Fruit fly (Drosophila melanogaster) S2 (cell line): Measurements from ENCODE around the gene GluClalpha.

Source experiments
- CG8478 ChIP-seq: fragments of >200 bp; optimal IDR thresholded peaks from 2 replicates; lab custom pipeline; 2018
- CTCF ChIP-seq, 2 experiments: fragments of >200 bp; optimal IDR thresholded peaks; 2 replicates each; lab custom pipeline; 2018

Gene GluClalpha

DNA sequence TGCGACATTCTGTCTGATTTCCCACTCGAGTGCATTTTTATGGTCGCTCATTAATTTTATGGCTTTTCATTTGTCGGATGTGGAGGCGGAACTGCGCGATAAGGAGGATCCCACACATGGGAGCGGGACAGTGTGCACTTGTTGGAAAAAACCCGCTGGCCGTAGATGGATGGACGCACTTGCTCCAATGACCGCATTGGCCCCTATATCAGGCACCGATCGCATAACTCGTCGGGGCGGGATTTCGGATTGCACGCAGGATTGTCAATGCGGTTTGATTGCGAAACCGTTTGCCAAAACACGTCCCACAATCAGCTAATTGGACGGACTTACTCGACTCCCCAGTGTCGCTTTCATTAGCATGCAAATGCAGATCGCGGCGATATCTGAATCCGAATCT is 81.0 kb downstream of the GluClalpha start:
- TF ChIP-seq CTCF (optimal IDR thresholded peaks at IDR 0.05; lab: Kevin White, UChicago) (no peak), CG8478 (lab: Kevin White, UChicago) (no peak)

DNA sequence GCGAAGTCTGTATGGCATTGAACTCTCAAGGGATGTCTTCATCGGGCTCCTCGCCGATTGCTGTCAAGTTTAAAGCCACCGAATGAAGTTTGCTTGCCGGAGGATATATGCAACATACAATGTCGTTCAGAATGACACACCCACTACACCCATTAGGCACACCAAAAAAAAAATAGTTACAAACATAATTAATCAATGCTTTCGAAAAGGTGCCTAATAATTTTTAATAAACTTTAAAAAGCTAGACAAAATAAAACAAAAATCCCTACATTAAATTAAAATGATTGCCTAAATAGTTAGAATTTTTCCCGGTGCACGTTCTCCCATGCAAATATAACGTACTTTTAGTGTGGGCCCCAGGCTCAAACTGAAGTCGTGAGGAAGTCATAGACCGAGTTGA is 82.0 kb downstream of the GluClalpha start:
- TF ChIP-seq CTCF (optimal IDR thresholded peaks at IDR 0.05; lab: Kevin White, UChicago): no peak
- TF ChIP-seq CG8478 (lab: Kevin White, UChicago): no peak

DNA sequence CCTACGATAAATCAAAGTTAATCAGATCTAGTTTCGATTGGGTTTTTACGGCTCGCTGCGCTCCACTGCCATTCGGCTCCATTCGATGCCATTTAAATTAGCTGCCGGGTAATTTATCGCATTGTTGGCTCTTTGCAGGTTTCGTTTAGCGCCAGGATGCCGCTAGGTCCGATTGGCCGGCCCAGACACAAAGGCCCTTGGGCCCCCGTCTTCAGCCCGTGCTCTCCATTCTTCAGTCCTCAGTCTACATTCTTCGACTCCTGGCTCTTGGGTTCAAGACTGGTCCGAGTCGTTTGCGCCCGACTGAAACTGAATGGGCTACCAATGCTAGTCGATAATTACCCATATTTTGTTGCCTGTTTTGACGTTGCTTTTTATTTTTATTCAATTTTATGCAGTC is 82.7 kb downstream of the GluClalpha start:
- TF ChIP-seq CTCF (optimal IDR thresholded peaks at IDR 0.05; lab: Kevin White, UChicago): no peak
- no peak for TF ChIP-seq CG8478 (lab: Kevin White, UChicago)

DNA sequence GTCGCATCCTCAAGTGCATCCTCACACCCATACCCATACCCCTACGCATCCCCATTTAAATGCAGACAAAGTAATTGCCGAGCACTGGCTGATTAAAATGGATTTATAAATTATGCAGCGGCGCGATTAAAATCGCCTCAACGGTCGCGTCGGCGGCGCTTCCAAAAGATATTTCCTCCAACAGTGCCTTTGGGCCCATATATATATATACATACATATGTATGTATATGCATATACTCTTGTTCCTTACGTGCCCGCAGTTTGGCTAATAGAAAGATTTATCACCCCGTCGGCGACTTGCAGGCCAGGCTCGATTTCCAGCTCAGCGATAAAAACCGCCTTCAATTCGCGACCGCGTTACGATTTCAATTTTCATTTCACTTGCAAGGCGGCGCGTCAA is 86.2 kb downstream of the GluClalpha start:
- TF ChIP-seq CTCF (optimal IDR thresholded peaks at IDR 0.05; lab: Kevin White, UChicago): no peak
- no peak for TF ChIP-seq CG8478 (lab: Kevin White, UChicago)

DNA sequence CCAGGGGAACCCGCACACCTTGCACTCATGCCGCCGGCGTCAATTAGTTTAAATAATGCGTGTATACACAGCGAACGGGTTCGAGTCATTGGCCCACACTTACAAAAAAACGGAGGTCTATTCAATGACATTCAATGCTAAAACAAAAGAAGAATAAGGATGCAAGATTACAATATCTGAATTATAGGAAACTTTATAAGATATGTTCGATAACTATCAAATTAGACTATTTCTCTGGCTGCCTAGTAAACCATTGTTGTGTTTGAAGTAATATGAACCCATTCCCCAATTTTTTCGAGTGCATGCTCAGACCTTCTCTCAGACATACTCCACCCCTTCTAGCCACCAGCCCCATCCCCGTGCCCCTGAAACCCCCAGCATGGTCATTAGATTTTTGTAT is 90.5 kb downstream of the GluClalpha start:
- TF ChIP-seq CTCF (optimal IDR thresholded peaks at IDR 0.05; lab: Kevin White, UChicago) (no peak), CG8478 (lab: Kevin White, UChicago) (no peak)

DNA sequence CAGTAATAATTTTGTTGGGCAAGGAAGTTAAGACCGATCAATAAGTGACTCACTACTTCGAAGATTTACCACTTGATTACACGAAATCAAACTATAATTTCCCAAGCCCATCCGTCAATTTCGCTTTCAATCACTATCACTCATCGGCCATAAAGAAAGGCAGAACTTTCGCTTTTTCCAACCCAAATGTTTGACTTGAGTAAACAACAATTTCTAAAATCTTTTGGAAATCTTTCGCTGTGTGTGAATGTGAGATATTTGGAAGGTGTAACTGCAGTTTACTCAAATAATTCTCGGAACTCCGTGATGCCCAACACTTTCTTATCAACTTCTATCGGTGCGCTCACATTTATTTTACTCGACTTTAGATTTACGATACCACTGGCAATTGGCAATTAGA is 91.6 kb downstream of the GluClalpha start:
- TF ChIP-seq CTCF (optimal IDR thresholded peaks at IDR 0.05; lab: Kevin White, UChicago) (no peak), CG8478 (lab: Kevin White, UChicago) (no peak)

DNA sequence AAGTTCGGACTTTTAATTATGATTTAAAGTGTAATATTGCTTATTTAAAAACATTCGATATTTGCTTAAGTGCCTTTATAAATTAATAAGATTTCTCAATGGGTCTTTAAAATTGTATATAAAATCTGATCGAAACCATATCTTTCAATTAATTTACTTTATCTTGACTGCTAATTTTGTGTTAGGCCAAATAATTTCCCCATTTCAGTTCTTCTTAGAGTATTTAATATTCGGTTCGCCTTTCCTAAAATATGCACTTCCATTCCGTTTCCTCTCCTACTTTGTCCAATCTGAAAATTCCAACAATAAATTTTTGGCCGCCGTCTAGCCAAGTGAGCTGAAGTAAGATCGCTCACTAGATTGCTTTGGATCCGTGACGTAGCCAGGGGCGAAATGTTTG is 94.0 kb downstream of the GluClalpha start:
- TF ChIP-seq CG8478 (lab: Kevin White, UChicago) (no peak), CTCF (optimal IDR thresholded peaks at IDR 0.05; lab: Kevin White, UChicago) (no peak)
